Worm (Caenorhabditis elegans) whole organism, L4/young adult: ENCODE measurements around the gene C35D10.8.

Experiments used
- W03F9.2 ChIP-seq: fragments of 150-350 bp; optimal IDR thresholded peaks from 2 replicates; lab custom pipeline; 2014; ENCODE audit warnings: missing biosample characterization, missing genetic modification characterization
- dao-5 ChIP-seq: sonication (generic microtip); optimal IDR thresholded peaks from 2 replicates; lab custom pipeline; 2016; ENCODE audit warnings: missing genotype, missing genetic modification characterization, moderate library complexity, missing compliant biosample characterization
- him-1 ChIP-seq: sonication (generic microtip); optimal IDR thresholded peaks from 2 replicates; lab custom pipeline; 2016; ENCODE audit warnings: missing genotype, missing genetic modification reagents, missing genetic modification characterization, missing compliant biosample characterization

DNA sequence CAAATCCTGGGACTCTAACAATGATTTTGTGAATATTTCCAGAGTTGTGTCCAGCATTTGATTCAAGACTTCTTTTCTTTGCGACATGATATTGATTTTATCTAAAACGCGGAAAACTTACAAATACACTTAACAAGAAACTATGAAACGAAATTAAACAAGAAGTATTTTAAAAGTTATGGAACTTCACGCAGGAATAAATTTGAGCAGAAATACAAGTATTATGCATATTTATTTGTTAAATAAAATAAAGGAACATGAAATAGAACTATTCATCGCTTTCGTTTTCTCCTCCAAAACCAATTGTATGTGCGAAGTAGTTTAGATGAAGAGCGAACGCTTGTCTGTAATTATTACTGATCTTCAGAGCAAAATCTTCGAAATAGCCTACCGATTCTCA, 48.8 kb downstream of the C35D10.8 start, which contains the start of gene kbp-2:
- TF ChIP-seq him-1 (tag; lab: Kevin White, UChicago), result no peak
- no peak for TF ChIP-seq W03F9.2 (tag; lab: Kevin White, UChicago)
- TF ChIP-seq dao-5 (tag; lab: Kevin White, UChicago), result no peak
